Fruit fly (Drosophila melanogaster): ENCODE results near the gene CG11695.
A peak's percentile ranks its signal among the peaks of the same experiment; 100 is the strongest.

The CG11695 gene

dm6 chrX:11622649-11623425, 46.2 kb downstream of the CG11695 start:
- TF ChIP-seq lola (GFP tag; optimal IDR thresholded peaks at IDR 0.05) = no peak
- TF ChIP-seq jim (GFP tag; optimal IDR thresholded peaks at IDR 0.05) = peak; percentile 44
- no peak for TF ChIP-seq usp (GFP tag; optimal IDR thresholded peaks at IDR 0.05)
- TF ChIP-seq fru (GFP tag; optimal IDR thresholded peaks at IDR 0.05) = peak; percentile 96
- TF ChIP-seq Hr83 (GFP tag; optimal IDR thresholded peaks at IDR 0.05; ENCODE audit: poor library complexity, severe bottlenecking) = peak; percentile 83
- peak; percentile 97 for TF ChIP-seq br (GFP tag; optimal IDR thresholded peaks at IDR 0.05)
- TF ChIP-seq woc (GFP tag; optimal IDR thresholded peaks at IDR 0.05) = peak; percentile 95
- TF ChIP-seq pan (optimal IDR thresholded peaks at IDR 0.05) = no peak
- peak; percentile 74 for TF ChIP-seq Rel (GFP tag; optimal IDR thresholded peaks at IDR 0.05)
- TF ChIP-seq Rel (tag; optimal IDR thresholded peaks at IDR 0.05) = peak; percentile 87
- TF ChIP-seq psq (GFP tag; optimal IDR thresholded peaks at IDR 0.05) = peak; percentile 90
- peak; percentile 20 to 75 for TF ChIP-seq dl (GFP tag; optimal IDR thresholded peaks at IDR 0.05; ENCODE audit: insufficient read depth in 1 of 2, partially characterized antibody in 2 of 2)
- TF ChIP-seq Mio (GFP tag; optimal IDR thresholded peaks at IDR 0.05) = peak; percentile 67
- peak; percentile 98 for TF ChIP-seq h (GFP tag; optimal IDR thresholded peaks at IDR 0.05)
- peak; percentile 82 to 93 for TF ChIP-seq foxo (GFP tag; optimal IDR thresholded peaks at IDR 0.05)
- no peak for TF ChIP-seq N (GFP tag; optimal IDR thresholded peaks at IDR 0.05)
- TF ChIP-seq rgr (GFP tag; optimal IDR thresholded peaks at IDR 0.05) = peak; percentile 96
- no peak for TF ChIP-seq tai (GFP tag; optimal IDR thresholded peaks at IDR 0.05)
- TF ChIP-seq sv (GFP tag; optimal IDR thresholded peaks at IDR 0.05) = peak; percentile 76
- peak; percentile 95 for TF ChIP-seq Jra (GFP tag; optimal IDR thresholded peaks at IDR 0.05)
- peak; percentile 97 for TF ChIP-seq sage (GFP tag; optimal IDR thresholded peaks at IDR 0.05)
- TF ChIP-seq HLH106 (tag; optimal IDR thresholded peaks at IDR 0.05) = peak; percentile 98
- TF ChIP-seq Abd-B (GFP tag; optimal IDR thresholded peaks at IDR 0.05) = no peak
- TF ChIP-seq Myc (optimal IDR thresholded peaks at IDR 0.05) = no peak
- TF ChIP-seq Dif (GFP tag; optimal IDR thresholded peaks at IDR 0.05; ENCODE audit: partially characterized antibody) = peak; percentile 76
- TF ChIP-seq Vsx2 (GFP tag; optimal IDR thresholded peaks at IDR 0.05; ENCODE audit: partially characterized antibody) = no peak
- peak; percentile 83 for TF ChIP-seq dsf (GFP tag; optimal IDR thresholded peaks at IDR 0.05; ENCODE audit: borderline replicate concordance)
- TF ChIP-seq CG9705 (GFP tag; optimal IDR thresholded peaks at IDR 0.05) = peak; percentile 95
- TF ChIP-seq dmrt93B (GFP tag; optimal IDR thresholded peaks at IDR 0.05) = peak; percentile 90
- TF ChIP-seq Hr78 (GFP tag; optimal IDR thresholded peaks at IDR 0.05) = no peak
- peak; percentile 95 for TF ChIP-seq Sp1 (GFP tag; optimal IDR thresholded peaks at IDR 0.05)
- no peak for TF ChIP-seq CrebA (GFP tag; optimal IDR thresholded peaks at IDR 0.05; ENCODE audit: borderline replicate concordance)
- TF ChIP-seq GATAd (GFP tag; optimal IDR thresholded peaks at IDR 0.05) = peak; percentile 55
- TF ChIP-seq ey (GFP tag; optimal IDR thresholded peaks at IDR 0.05) = peak; percentile 96
- TF ChIP-seq Hnf4 (GFP tag; optimal IDR thresholded peaks at IDR 0.05) = peak; percentile 98
- TF ChIP-seq OdsH (GFP tag; optimal IDR thresholded peaks at IDR 0.05) = peak; percentile 96
- TF ChIP-seq Dfd (GFP tag; optimal IDR thresholded peaks at IDR 0.05) = peak; percentile 36
- peak; percentile 94 for TF ChIP-seq CG32264 (GFP tag; optimal IDR thresholded peaks at IDR 0.05)
- TF ChIP-seq brk (GFP tag; optimal IDR thresholded peaks at IDR 0.05) = peak; percentile 90

All from whole organism, wandering third instar larva.